Fruit fly (Drosophila melanogaster) whole organism, embryonic: ENCODE results near the gene CG31268.

Experiments used
- CG10267 ChIP-seq: fragments of 200-800 bp; sonication (Bioruptor generic); optimal IDR thresholded peaks from 2 replicates; lab custom pipeline; 2018; ENCODE audit warnings: missing biosample characterization, mild to moderate bottlenecking, missing genetic modification characterization, moderate library complexity
- CG10565 ChIP-seq: fragments of 200-800 bp; sonication (Bioruptor generic); optimal IDR thresholded peaks from 3 replicates; lab custom pipeline; 2016; ENCODE audit warnings: missing biosample characterization, mild to moderate bottlenecking, missing genetic modification characterization
- CG10959 ChIP-seq: fragments of 200-800 bp; sonication (Bioruptor generic); IDR thresholded peaks from 2 replicates; pipeline ENCODE4 v1.3.6; 2022; ENCODE audit warnings: missing biosample characterization, missing genetic modification characterization
- CG12155 ChIP-seq: fragments of 200-800 bp; sonication (Bioruptor generic); optimal IDR thresholded peaks from 3 replicates; lab custom pipeline; 2016; ENCODE audit warnings: missing biosample characterization, missing genetic modification characterization
- CG12236 ChIP-seq: fragments of 200-800 bp; sonication (Bioruptor generic); optimal IDR thresholded peaks from 2 replicates; lab custom pipeline; 2016; ENCODE audit warnings: missing biosample characterization, missing genetic modification characterization
- CG1233 ChIP-seq: fragments of 200-800 bp; sonication (Bioruptor generic); optimal IDR thresholded peaks from 4 replicates; lab custom pipeline; 2018; ENCODE audit warnings: missing biosample characterization, mild to moderate bottlenecking, missing genetic modification characterization
- CG12769 ChIP-seq: fragments of 200-800 bp; sonication (Bioruptor generic); optimal IDR thresholded peaks from 2 replicates; lab custom pipeline; 2019; ENCODE audit warnings: missing biosample characterization, mild to moderate bottlenecking, missing genetic modification characterization, moderate library complexity
- CG13287 ChIP-seq: fragments of 200-800 bp; sonication (Bioruptor generic); IDR thresholded peaks from 2 replicates; pipeline ENCODE4 v1.3.6; 2022; ENCODE audit warnings: missing biosample characterization, missing genetic modification characterization; ENCODE audit not compliant: partially characterized antibody
- CG13894 ChIP-seq: fragments of 200-800 bp; sonication (Bioruptor generic); optimal IDR thresholded peaks from 3 replicates; lab custom pipeline; 2018; ENCODE audit warnings: missing biosample characterization, mild to moderate bottlenecking, missing genetic modification characterization, moderate library complexity
- CG15479 ChIP-seq: fragments of 200-800 bp; sonication (Bioruptor generic); optimal IDR thresholded peaks from 3 replicates; lab custom pipeline; 2019; ENCODE audit warnings: missing biosample characterization, mild to moderate bottlenecking, missing genetic modification characterization, moderate library complexity
- CG16813 ChIP-seq: fragments of 200-800 bp; sonication (Bioruptor generic); IDR thresholded peaks from 3 replicates; pipeline ENCODE4 v1.3.6; 2022; ENCODE audit warnings: missing biosample characterization, missing genetic modification characterization; ENCODE audit not compliant: partially characterized antibody
- CG17328 ChIP-seq: fragments of 200-800 bp; sonication (Bioruptor generic); IDR thresholded peaks from 2 replicates; pipeline ENCODE4 v1.3.6; 2022; ENCODE audit warnings: missing biosample characterization, missing genetic modification characterization
- CG17802 ChIP-seq: fragments of 200-800 bp; sonication (Bioruptor generic); optimal IDR thresholded peaks from 2 replicates; lab custom pipeline; 2018; ENCODE audit warnings: missing biosample characterization, mild to moderate bottlenecking, missing genetic modification characterization, moderate library complexity
- CG2678 ChIP-seq: fragments of 200-800 bp; sonication (Bioruptor generic); optimal IDR thresholded peaks from 3 replicates; lab custom pipeline; 2019; ENCODE audit warnings: missing biosample characterization, mild to moderate bottlenecking, missing genetic modification characterization, moderate library complexity
- CG2875 ChIP-seq: fragments of 200-800 bp; sonication (Bioruptor generic); optimal IDR thresholded peaks from 2 replicates; lab custom pipeline; 2017; ENCODE audit warnings: missing biosample characterization, mild to moderate bottlenecking, missing genetic modification characterization, missing genetic modification reagents
- CG3065 ChIP-seq: fragments of 200-800 bp; sonication (Bioruptor generic); optimal IDR thresholded peaks from 2 replicates; lab custom pipeline; 2016; ENCODE audit warnings: missing biosample characterization, missing genetic modification characterization
- CG33213 ChIP-seq: fragments of 200-800 bp; sonication (Bioruptor generic); optimal IDR thresholded peaks from 3 replicates; lab custom pipeline; 2016; ENCODE audit warnings: missing biosample characterization, missing genetic modification characterization
- CG34422 ChIP-seq: fragments of 200-800 bp; sonication (Bioruptor generic); IDR thresholded peaks from 3 replicates; pipeline ENCODE4 v1.3.6; 2022; ENCODE audit warnings: missing biosample characterization, missing genetic modification characterization
- CG4282 ChIP-seq: fragments of 200-800 bp; sonication (Bioruptor generic); optimal IDR thresholded peaks from 2 replicates; lab custom pipeline; 2016; ENCODE audit warnings: missing biosample characterization, missing genetic modification characterization
- CG6854 ChIP-seq: fragments of 200-800 bp; sonication (Bioruptor generic); optimal IDR thresholded peaks from 3 replicates; lab custom pipeline; 2017; ENCODE audit warnings: missing biosample characterization, mild to moderate bottlenecking, missing genetic modification characterization
- CG8290 ChIP-seq, 3 experiments: fragments of 200-800 bp; sonication (Bioruptor generic); optimal IDR thresholded peaks; 2 replicates each; lab custom pipeline; 2016 to 2019; ENCODE audit warnings: missing biosample characterization in 3 of 3, missing genetic modification characterization in 3 of 3, mild to moderate bottlenecking in 2 of 3, moderate library complexity in 1 of 3
- CG9797 ChIP-seq: fragments of 200-800 bp; sonication (Bioruptor generic); optimal IDR thresholded peaks from 3 replicates; lab custom pipeline; 2018; ENCODE audit warnings: missing biosample characterization, mild to moderate bottlenecking, missing genetic modification characterization
- CkIIα-i1 ChIP-seq: fragments of 200-800 bp; sonication (Bioruptor generic); IDR thresholded peaks from 2 replicates; pipeline ENCODE4 v1.3.6; 2022; ENCODE audit warnings: missing biosample characterization, missing genetic modification characterization
- D19B ChIP-seq: fragments of 200-800 bp; sonication (Bioruptor generic); optimal IDR thresholded peaks from 2 replicates; lab custom pipeline; 2017; ENCODE audit warnings: missing biosample characterization, mild to moderate bottlenecking, missing genetic modification characterization
- Fer3 ChIP-seq: fragments of 200-800 bp; sonication (Bioruptor generic); optimal IDR thresholded peaks from 2 replicates; lab custom pipeline; 2018; ENCODE audit warnings: missing biosample characterization, mild to moderate bottlenecking, missing genetic modification characterization, moderate library complexity
- HmgZ ChIP-seq: fragments of 200-800 bp; sonication (Bioruptor generic); optimal IDR thresholded peaks from 2 replicates; lab custom pipeline; 2018; ENCODE audit warnings: missing biosample characterization, mild to moderate bottlenecking, missing genetic modification characterization
- Hr39 ChIP-seq: fragments of >200 bp; optimal IDR thresholded peaks from 2 replicates; lab custom pipeline; 2017
- Hsf ChIP-seq: fragments of 200-800 bp; sonication (Bioruptor generic); optimal IDR thresholded peaks from 3 replicates; lab custom pipeline; 2016; ENCODE audit warnings: missing biosample characterization, missing genetic modification characterization
- Lpt ChIP-seq: fragments of >200 bp; optimal IDR thresholded peaks from 2 replicates; lab custom pipeline; 2018; ENCODE audit warnings: missing biosample characterization, missing genetic modification characterization
- Mad ChIP-seq: fragments of 200-800 bp; sonication (Bioruptor generic); optimal IDR thresholded peaks from 2 replicates; lab custom pipeline; 2016; ENCODE audit warnings: missing biosample characterization, missing genetic modification characterization
- Neu2 ChIP-seq: fragments of 200-800 bp; sonication (Bioruptor generic); optimal IDR thresholded peaks from 3 replicates; lab custom pipeline; 2016; ENCODE audit warnings: missing biosample characterization, missing genetic modification characterization, borderline replicate concordance
- Oli ChIP-seq: fragments of 200-800 bp; sonication (Bioruptor generic); optimal IDR thresholded peaks from 2 replicates; lab custom pipeline; 2018; ENCODE audit warnings: missing biosample characterization, mild to moderate bottlenecking, missing genetic modification characterization, moderate library complexity
- ash1 ChIP-seq: fragments of 200-800 bp; sonication (Bioruptor generic); optimal IDR thresholded peaks from 2 replicates; lab custom pipeline; 2018; ENCODE audit warnings: missing biosample characterization, mild to moderate bottlenecking, missing genetic modification characterization
- cad ChIP-seq: fragments of >200 bp; optimal IDR thresholded peaks from 2 replicates; lab custom pipeline; 2017; ENCODE audit warnings: missing biosample characterization, missing genetic modification characterization
- cas ChIP-seq: fragments of 200-800 bp; sonication (Bioruptor generic); IDR thresholded peaks from 2 replicates; pipeline ENCODE4 v1.3.6; 2022; ENCODE audit warnings: missing biosample characterization, missing genetic modification characterization
- cato ChIP-seq: fragments of 200-800 bp; sonication (Bioruptor generic); optimal IDR thresholded peaks from 2 replicates; lab custom pipeline; 2016; ENCODE audit warnings: missing biosample characterization, missing genetic modification characterization, borderline replicate concordance
- dimm ChIP-seq: fragments of 200-800 bp; sonication (Bioruptor generic); IDR thresholded peaks from 2 replicates; pipeline ENCODE4 v1.3.6; 2022; ENCODE audit warnings: missing biosample characterization, missing genetic modification characterization
- ems ChIP-seq: fragments of 200-800 bp; sonication (Bioruptor generic); optimal IDR thresholded peaks from 3 replicates; lab custom pipeline; 2016; ENCODE audit warnings: missing biosample characterization, missing genetic modification characterization
- fd96Cb ChIP-seq: fragments of 200-800 bp; sonication (Bioruptor generic); optimal IDR thresholded peaks from 2 replicates; lab custom pipeline; 2018; ENCODE audit warnings: missing biosample characterization, mild to moderate bottlenecking, missing genetic modification characterization, moderate library complexity
- gfzf ChIP-seq: fragments of 200-800 bp; sonication (Bioruptor generic); optimal IDR thresholded peaks from 2 replicates; lab custom pipeline; 2016; ENCODE audit warnings: missing biosample characterization, mild to moderate bottlenecking, missing genetic modification characterization, moderate library complexity
- h ChIP-seq: fragments of >200 bp; optimal IDR thresholded peaks from 2 replicates; lab custom pipeline; 2017
- hbn ChIP-seq: fragments of 200-800 bp; sonication (Bioruptor generic); IDR thresholded peaks from 2 replicates; pipeline ENCODE4 v1.3.6; 2022; ENCODE audit warnings: missing biosample characterization, missing genetic modification characterization; ENCODE audit not compliant: partially characterized antibody
- inv ChIP-seq: fragments of 200-800 bp; sonication (Bioruptor generic); IDR thresholded peaks from 2 replicates; pipeline ENCODE4 v1.3.6; 2022; ENCODE audit warnings: missing biosample characterization, missing genetic modification characterization; ENCODE audit not compliant: partially characterized antibody
- mam ChIP-seq: fragments of 200-800 bp; sonication (Bioruptor generic); optimal IDR thresholded peaks from 3 replicates; lab custom pipeline; 2016; ENCODE audit warnings: missing biosample characterization, missing genetic modification characterization
- odd ChIP-seq: fragments of 200-800 bp; sonication (Bioruptor generic); optimal IDR thresholded peaks from 2 replicates; lab custom pipeline; 2017; ENCODE audit warnings: missing biosample characterization, mild to moderate bottlenecking, missing genetic modification characterization
- tio ChIP-seq: fragments of 200-800 bp; sonication (Bioruptor generic); optimal IDR thresholded peaks from 2 replicates; lab custom pipeline; 2017; ENCODE audit warnings: missing biosample characterization, missing genetic modification characterization, inconsistent platforms
- ttk ChIP-seq: fragments of 200-800 bp; sonication (Bioruptor generic); IDR thresholded peaks from 2 replicates; pipeline ENCODE4 v2.1.2; 2022; ENCODE audit warnings: missing biosample characterization, missing genetic modification characterization
- tx ChIP-seq: fragments of 200-800 bp; sonication (Bioruptor generic); optimal IDR thresholded peaks from 2 replicates; lab custom pipeline; 2016; ENCODE audit warnings: missing biosample characterization, missing genetic modification characterization
- unc-4 ChIP-seq: fragments of 200-800 bp; sonication (Bioruptor generic); IDR thresholded peaks from 2 replicates; pipeline ENCODE4 v1.3.6; 2022; ENCODE audit warnings: missing biosample characterization, missing genetic modification characterization; ENCODE audit not compliant: partially characterized antibody
- unpg ChIP-seq: fragments of 200-800 bp; sonication (Bioruptor generic); optimal IDR thresholded peaks from 3 replicates; lab custom pipeline; 2018; ENCODE audit warnings: missing biosample characterization, mild to moderate bottlenecking, missing genetic modification characterization, moderate library complexity

Gene CG31268

DNA sequence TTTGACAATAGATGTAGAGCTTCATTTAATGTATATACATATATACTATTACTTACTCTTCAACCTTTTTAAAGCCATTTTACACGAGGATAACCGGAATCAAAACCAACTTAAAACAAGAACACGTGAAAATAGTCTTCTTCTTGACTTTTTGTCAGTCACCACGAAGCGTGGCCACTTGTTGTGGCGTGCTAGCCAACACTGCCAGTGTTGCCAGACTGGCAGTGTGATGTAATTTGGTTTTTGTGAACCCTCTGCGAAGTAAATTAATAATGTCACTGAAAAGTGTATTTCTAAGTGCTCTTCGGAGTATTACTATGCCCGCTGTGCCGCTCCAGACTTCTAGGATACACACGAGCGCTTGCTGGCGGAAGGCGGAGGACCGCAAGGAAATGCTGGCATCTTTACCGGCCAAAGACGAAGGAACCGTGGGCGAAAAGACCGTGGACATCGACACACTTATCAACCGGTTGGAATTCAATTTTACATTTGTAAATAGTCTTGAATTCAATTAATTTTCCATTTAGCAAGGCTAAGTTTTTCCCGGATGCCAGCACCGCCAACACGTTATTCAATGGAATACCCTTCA lies 41.0 kb downstream of the CG31268 start, which contains the start of the genes Ns1 and mRpS11 (continued):
- TF ChIP-seq Oli (tag; lab: Kevin White, UChicago) (no peak), CG2678 (tag; lab: Kevin White, UChicago) (no peak), CG10267 (tag; lab: Kevin White, UChicago) (peak; percentile 95), CG12769 (tag; lab: Kevin White, UChicago) (peak; percentile 57), CG16813 (GFP tag; lab: Robert Waterston, UW) (0 out of 3 replicates have a peak, but pooled peaks have one; percentile 13), cas (no peak), h (lab: Kevin White, UChicago) (no peak), CG2875 (GFP tag; lab: Kevin White, UChicago) (no peak), ttk (GFP tag; lab: Robert Waterston, UW) (no peak), CG15479 (no peak), ash1 (GFP tag; lab: Kevin White, UChicago) (no peak), ems (GFP tag; lab: Kevin White, UChicago) (no peak), CG13287 (peak; percentile 57; the same call in 1 of the 2 replicates), CG10959 (GFP tag; lab: Robert Waterston, UW) (no peak), unc-4 (GFP tag; lab: Robert Waterston, UW) (no peak), unpg (GFP tag; lab: Kevin White, UChicago) (no peak), tio (no peak), CG10565 (GFP tag; lab: Kevin White, UChicago) (no peak), cato (GFP tag; lab: Kevin White, UChicago) (no peak), mam (GFP tag; lab: Kevin White, UChicago) (peak; percentile 13), Mad (GFP tag; lab: Kevin White, UChicago) (peak; percentile 13), CG9797 (GFP tag; lab: Kevin White, UChicago) (peak; percentile 23), gfzf (GFP tag; lab: Kevin White, UChicago) (peak; percentile 20), HmgZ (tag; lab: Kevin White, UChicago) (peak; percentile 81), hbn (GFP tag; lab: Robert Waterston, UW) (no peak), CG6854 (GFP tag; lab: Kevin White, UChicago) (no peak), CG4282 (GFP tag; lab: Kevin White, UChicago) (peak; percentile 38), fd96Cb (no peak), CkIIα-i1 (no peak), CG17328 (no peak), cad (GFP tag; lab: Kevin White, UChicago) (no peak), CG3065 (GFP tag; lab: Kevin White, UChicago) (peak; percentile 37), inv (GFP tag; lab: Robert Waterston, UW) (no peak), CG17802 (tag; lab: Kevin White, UChicago) (peak; percentile 10), CG12236 (GFP tag; lab: Kevin White, UChicago) (no peak), CG8290 (GFP tag; optimal IDR thresholded peaks at IDR 0.05; lab: Kevin White, UChicago) (no peak), CG8290 (tag; optimal IDR thresholded peaks at IDR 0.05; lab: Kevin White, UChicago) (peak in 1 of 2 experiments; percentile 72), Hr39 (no peak), Fer3 (tag; lab: Kevin White, UChicago) (peak; percentile 19), tx (GFP tag; lab: Kevin White, UChicago) (peak; percentile 33), odd (GFP tag; lab: Kevin White, UChicago) (no peak), Hsf (GFP tag; lab: Kevin White, UChicago) (peak; percentile 35), CG12155 (no peak), CG34422 (peak; percentile 87; the same call in 2 of the 3 replicates), D19B (no peak), CG13894 (tag; lab: Kevin White, UChicago) (peak; percentile 20), Neu2 (GFP tag; lab: Kevin White, UChicago) (no peak), CG1233 (peak; percentile 22), CG33213 (GFP tag; lab: Kevin White, UChicago) (peak; percentile 44), Lpt (GFP tag; lab: Kevin White, UChicago) (no peak), dimm (GFP tag; lab: Robert Waterston, UW) (no peak)
